Fruit fly (Drosophila melanogaster) whole organism, prepupa: ENCODE results near the gene eIF2Bepsilon.

Experiments
- Blimp-1 ChIP-seq: fragments of 200-800 bp; sonication (Bioruptor generic); optimal IDR thresholded peaks from 3 replicates; lab custom pipeline; 2017; ENCODE audit warnings: missing biosample characterization, missing genetic modification characterization, mild to moderate bottlenecking, moderate library complexity, missing genetic modification reagents
- CG10631 ChIP-seq: fragments of 200-800 bp; sonication (Bioruptor generic); optimal IDR thresholded peaks from 2 replicates; lab custom pipeline; 2016; ENCODE audit warnings: missing biosample characterization, missing genetic modification characterization
- CG10669 ChIP-seq: fragments of 200-800 bp; sonication (Bioruptor generic); optimal IDR thresholded peaks from 3 replicates; lab custom pipeline; 2018; ENCODE audit warnings: missing biosample characterization, mild to moderate bottlenecking, missing genetic modification characterization, moderate library complexity
- CG15336 ChIP-seq: fragments of 200-800 bp; sonication (Bioruptor generic); IDR thresholded peaks from 2 replicates; pipeline ENCODE4 v1.3.6; 2022; ENCODE audit warnings: missing biosample characterization, missing genetic modification characterization
- CG16779 ChIP-seq: fragments of 200-800 bp; sonication (Bioruptor generic); optimal IDR thresholded peaks from 3 replicates; lab custom pipeline; 2017; ENCODE audit warnings: missing biosample characterization, mild to moderate bottlenecking, missing genetic modification characterization
- CG3032 ChIP-seq: fragments of 200-800 bp; optimal IDR thresholded peaks from 2 replicates; lab custom pipeline; 2019; ENCODE audit warnings: missing biosample characterization, mild to moderate bottlenecking, missing genetic modification characterization, moderate library complexity
- CG31627 ChIP-seq: fragments of 200-800 bp; sonication (Bioruptor generic); optimal IDR thresholded peaks from 3 replicates; lab custom pipeline; 2016; ENCODE audit warnings: missing biosample characterization, missing genetic modification characterization
- CG3919 ChIP-seq: fragments of 200-800 bp; sonication (Bioruptor generic); optimal IDR thresholded peaks from 3 replicates; lab custom pipeline; 2016; ENCODE audit warnings: missing biosample characterization, missing genetic modification characterization
- CG6163 ChIP-seq: fragments of 200-800 bp; sonication (Bioruptor generic); IDR thresholded peaks from 3 replicates; pipeline ENCODE4 v1.3.6; 2022; ENCODE audit warnings: missing biosample characterization, missing genetic modification characterization
- CG6276 ChIP-seq: fragments of 200-800 bp; sonication (Bioruptor generic); optimal IDR thresholded peaks from 2 replicates; lab custom pipeline; 2017; ENCODE audit warnings: missing biosample characterization, mild to moderate bottlenecking, missing genetic modification characterization
- CG6792 ChIP-seq: fragments of 200-800 bp; sonication (Bioruptor generic); optimal IDR thresholded peaks from 3 replicates; lab custom pipeline; 2016; ENCODE audit warnings: missing biosample characterization, missing genetic modification characterization
- CG6808 ChIP-seq: fragments of 200-800 bp; sonication (Bioruptor generic); optimal IDR thresholded peaks from 3 replicates; lab custom pipeline; 2017; ENCODE audit warnings: missing biosample characterization, missing genetic modification characterization, mild to moderate bottlenecking, moderate library complexity, missing genetic modification reagents
- CG6854 ChIP-seq: fragments of 200-800 bp; sonication (Bioruptor generic); optimal IDR thresholded peaks from 2 replicates; lab custom pipeline; 2017; ENCODE audit warnings: missing biosample characterization, mild to moderate bottlenecking, missing genetic modification characterization
- CG9139 ChIP-seq: fragments of 200-800 bp; sonication (Bioruptor generic); optimal IDR thresholded peaks from 3 replicates; lab custom pipeline; 2017; ENCODE audit warnings: missing biosample characterization, mild to moderate bottlenecking, missing genetic modification characterization
- Eip75B ChIP-seq: fragments of 200-800 bp; sonication (Bioruptor generic); optimal IDR thresholded peaks from 3 replicates; lab custom pipeline; 2016; ENCODE audit warnings: missing biosample characterization, missing genetic modification characterization
- Eip78C ChIP-seq: fragments of 200-800 bp; sonication (Bioruptor generic); peaks from one replicate; lab custom pipeline; 2016; ENCODE audit warnings: missing biosample characterization, missing genetic modification characterization
- Eip93F ChIP-seq: fragments of 200-800 bp; sonication (Bioruptor generic); optimal IDR thresholded peaks from 2 replicates; lab custom pipeline; 2016; ENCODE audit warnings: missing biosample characterization, mild to moderate bottlenecking, missing genetic modification characterization
- Ets21C ChIP-seq: fragments of 200-800 bp; sonication (Bioruptor generic); optimal IDR thresholded peaks from 3 replicates; lab custom pipeline; 2016; ENCODE audit warnings: missing biosample characterization, missing genetic modification characterization
- Ets96B ChIP-seq: fragments of 200-800 bp; optimal IDR thresholded peaks from 2 replicates; lab custom pipeline; 2019; ENCODE audit warnings: missing biosample characterization, mild to moderate bottlenecking, missing genetic modification characterization, moderate library complexity
- Gug ChIP-seq: fragments of 200-800 bp; sonication (Bioruptor generic); IDR thresholded peaks from 2 replicates; pipeline ENCODE4 v1.3.6; 2022; ENCODE audit warnings: missing biosample characterization, missing genetic modification characterization
- Hr39 ChIP-seq: fragments of 200-800 bp; sonication (Bioruptor generic); optimal IDR thresholded peaks from 2 replicates; lab custom pipeline; 2016; ENCODE audit warnings: missing biosample characterization, missing genetic modification characterization
- Lpt ChIP-seq: fragments of 200-800 bp; sonication (Bioruptor generic); optimal IDR thresholded peaks from 3 replicates; lab custom pipeline; 2016; ENCODE audit warnings: missing biosample characterization, missing genetic modification characterization
- Met ChIP-seq: fragments of 200-800 bp; sonication (Bioruptor generic); optimal IDR thresholded peaks from 3 replicates; lab custom pipeline; 2016; ENCODE audit warnings: missing biosample characterization, missing genetic modification characterization
- OdsH ChIP-seq: fragments of 200-800 bp; sonication (Bioruptor generic); optimal IDR thresholded peaks from 3 replicates; lab custom pipeline; 2016; ENCODE audit warnings: missing biosample characterization, missing genetic modification characterization
- Smox ChIP-seq: fragments of 200-800 bp; sonication (Bioruptor generic); optimal IDR thresholded peaks from 3 replicates; lab custom pipeline; 2016; ENCODE audit warnings: missing biosample characterization, missing genetic modification characterization
- Sox102F ChIP-seq: fragments of 200-800 bp; sonication (Bioruptor generic); optimal IDR thresholded peaks from 2 replicates; lab custom pipeline; 2016; ENCODE audit warnings: missing biosample characterization, mild to moderate bottlenecking, missing genetic modification characterization
- Sox14 ChIP-seq: fragments of 200-800 bp; sonication (Bioruptor generic); optimal IDR thresholded peaks from 3 replicates; lab custom pipeline; 2016; ENCODE audit warnings: missing biosample characterization, missing genetic modification characterization
- acj6 ChIP-seq: fragments of 200-800 bp; sonication (Bioruptor generic); optimal IDR thresholded peaks from 3 replicates; lab custom pipeline; 2016; ENCODE audit warnings: missing biosample characterization, missing genetic modification characterization
- cyc ChIP-seq: fragments of 200-800 bp; sonication (Bioruptor generic); optimal IDR thresholded peaks from 3 replicates; lab custom pipeline; 2016; ENCODE audit warnings: missing biosample characterization, missing genetic modification characterization
- dac ChIP-seq: fragments of 200-800 bp; sonication (Bioruptor generic); optimal IDR thresholded peaks from 2 replicates; lab custom pipeline; 2017; ENCODE audit warnings: missing biosample characterization, mild to moderate bottlenecking, missing genetic modification characterization
- dsx ChIP-seq: fragments of 200-800 bp; optimal IDR thresholded peaks from 3 replicates; lab custom pipeline; 2019; ENCODE audit warnings: missing biosample characterization, mild to moderate bottlenecking, missing genetic modification characterization, moderate library complexity; ENCODE audit not compliant: poor library complexity, severe bottlenecking
- eg ChIP-seq: fragments of 200-800 bp; sonication (Bioruptor generic); IDR thresholded peaks from 3 replicates; pipeline ENCODE4 v1.3.6; 2022; ENCODE audit warnings: missing biosample characterization, missing genetic modification characterization
- esn ChIP-seq: fragments of 200-800 bp; sonication (Bioruptor generic); optimal IDR thresholded peaks from 2 replicates; lab custom pipeline; 2016; ENCODE audit warnings: missing biosample characterization, mild to moderate bottlenecking, missing genetic modification characterization, moderate library complexity
- fd85E ChIP-seq: fragments of 200-800 bp; sonication (Bioruptor generic); optimal IDR thresholded peaks from 3 replicates; lab custom pipeline; 2016; ENCODE audit warnings: missing biosample characterization, missing genetic modification characterization
- fkh ChIP-seq: fragments of 200-800 bp; sonication (Bioruptor generic); optimal IDR thresholded peaks from 3 replicates; lab custom pipeline; 2017; ENCODE audit warnings: missing biosample characterization, mild to moderate bottlenecking, missing genetic modification characterization, moderate library complexity
- lz ChIP-seq: fragments of 200-800 bp; sonication (Bioruptor generic); optimal IDR thresholded peaks from 3 replicates; lab custom pipeline; 2016; ENCODE audit warnings: missing biosample characterization, missing genetic modification characterization
- net ChIP-seq: fragments of 200-800 bp; sonication (Bioruptor generic); optimal IDR thresholded peaks from 3 replicates; lab custom pipeline; 2016; ENCODE audit warnings: missing biosample characterization, missing genetic modification characterization
- pdm3 ChIP-seq: fragments of 200-800 bp; sonication (Bioruptor generic); optimal IDR thresholded peaks from 3 replicates; lab custom pipeline; 2016; ENCODE audit warnings: missing biosample characterization, missing genetic modification characterization
- spab ChIP-seq: fragments of 200-800 bp; sonication (Bioruptor generic); optimal IDR thresholded peaks from 2 replicates; lab custom pipeline; 2017; ENCODE audit warnings: missing biosample characterization, mild to moderate bottlenecking, missing genetic modification characterization, missing genetic modification reagents
- ss ChIP-seq, 2 experiments: fragments of 200-800 bp; sonication (Bioruptor generic); optimal IDR thresholded peaks; 2 replicates in 1 of 2; 3 replicates in 1 of 2; lab custom pipeline; 2017 to 2018; ENCODE audit warnings: mild to moderate bottlenecking in 2 of 2, missing biosample characterization in 2 of 2, missing genetic modification characterization in 2 of 2, moderate library complexity in 1 of 2
- svp ChIP-seq: fragments of 200-800 bp; sonication (Bioruptor generic); peaks from one replicate; lab custom pipeline; 2016; ENCODE audit warnings: missing biosample characterization, missing genetic modification characterization

Gene eIF2Bepsilon

DNA sequence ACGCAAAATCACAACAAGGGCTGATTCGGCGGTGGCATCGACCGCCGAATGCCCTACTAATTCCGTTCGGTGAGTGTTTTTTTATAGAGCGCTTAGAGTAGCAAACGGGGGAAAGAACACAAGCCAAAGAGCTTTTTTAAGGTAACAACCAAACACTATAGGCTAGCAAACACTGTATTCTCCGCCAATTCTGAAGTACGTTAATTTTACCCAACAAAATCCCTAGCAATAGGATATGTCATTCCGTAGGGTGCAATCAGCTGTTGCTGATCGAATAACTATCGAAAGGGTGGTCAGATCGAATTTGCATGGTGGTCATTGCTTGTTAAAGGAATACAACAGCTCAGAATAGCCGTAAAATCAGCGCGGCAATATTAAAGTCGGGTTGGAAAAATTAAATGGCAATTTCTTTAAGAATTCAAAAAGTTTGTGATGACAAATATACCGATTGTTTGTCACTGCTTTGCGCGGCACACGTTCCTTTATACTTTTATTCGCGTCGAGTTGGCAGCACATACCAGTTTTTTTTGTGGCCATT is 14.9 kb downstream of the eIF2Bepsilon start, which contains the start of gene mip130 (continued):
- TF ChIP-seq pdm3 (GFP tag; lab: Kevin White, UChicago), result peak; percentile 56
- TF ChIP-seq dac, result peak; percentile 5
- peak; percentile 60 for TF ChIP-seq CG3032
- peak; percentile 34 for TF ChIP-seq spab
- peak; percentile 65 for TF ChIP-seq cyc
- peak; percentile 82 for TF ChIP-seq Met (GFP tag; lab: Kevin White, UChicago)
- peak; percentile 84 for TF ChIP-seq svp
- peak; percentile 56 for TF ChIP-seq Eip75B (GFP tag; lab: Kevin White, UChicago)
- peak; percentile 55 for TF ChIP-seq Sox14 (GFP tag; lab: Kevin White, UChicago)
- peak; percentile 37 for TF ChIP-seq Smox (GFP tag; lab: Kevin White, UChicago)
- peak; percentile 60 for TF ChIP-seq CG3919 (GFP tag; lab: Kevin White, UChicago)
- TF ChIP-seq CG6808 (GFP tag; lab: Kevin White, UChicago), result peak; percentile 36
- TF ChIP-seq CG6854 (GFP tag; lab: Kevin White, UChicago), result peak; percentile 27
- TF ChIP-seq dsx (GFP tag; lab: Kevin White, UChicago), result peak; percentile 17
- TF ChIP-seq Lpt, result no peak
- peak; percentile 37 for TF ChIP-seq acj6
- TF ChIP-seq CG10631 (GFP tag; lab: Kevin White, UChicago), result peak; percentile 60
- peak; percentile 47 for TF ChIP-seq OdsH
- TF ChIP-seq Ets21C, result no peak
- no peak for TF ChIP-seq Eip93F (GFP tag; lab: Kevin White, UChicago)
- no peak for TF ChIP-seq Blimp-1 (GFP tag; lab: Kevin White, UChicago)
- TF ChIP-seq Gug (GFP tag; lab: Robert Waterston, UW), result no peak
- TF ChIP-seq esn, result peak; percentile 58
- peak; percentile 69 for TF ChIP-seq CG15336 (GFP tag; lab: Robert Waterston, UW)
- peak; percentile 51 for TF ChIP-seq Sox102F (GFP tag; lab: Kevin White, UChicago)
- no peak for TF ChIP-seq CG9139 (GFP tag; lab: Kevin White, UChicago)
- TF ChIP-seq CG16779 (tag; lab: Kevin White, UChicago), result peak; percentile 24
- TF ChIP-seq CG6163 (GFP tag; lab: Robert Waterston, UW), result peak; percentile 27; the same call in 1 of the 3 replicates
- peak; percentile 27 to 60 for TF ChIP-seq ss (GFP tag; optimal IDR thresholded peaks at IDR 0.05; lab: Kevin White, UChicago)
- TF ChIP-seq Hr39, result peak; percentile 31
- TF ChIP-seq CG10669 (GFP tag; lab: Kevin White, UChicago), result peak; percentile 61
- TF ChIP-seq CG6276 (GFP tag; lab: Kevin White, UChicago), result peak; percentile 45
- no peak for TF ChIP-seq fkh
- TF ChIP-seq Eip78C, result peak; percentile 89
- TF ChIP-seq fd85E (GFP tag; lab: Kevin White, UChicago), result no peak

DNA sequence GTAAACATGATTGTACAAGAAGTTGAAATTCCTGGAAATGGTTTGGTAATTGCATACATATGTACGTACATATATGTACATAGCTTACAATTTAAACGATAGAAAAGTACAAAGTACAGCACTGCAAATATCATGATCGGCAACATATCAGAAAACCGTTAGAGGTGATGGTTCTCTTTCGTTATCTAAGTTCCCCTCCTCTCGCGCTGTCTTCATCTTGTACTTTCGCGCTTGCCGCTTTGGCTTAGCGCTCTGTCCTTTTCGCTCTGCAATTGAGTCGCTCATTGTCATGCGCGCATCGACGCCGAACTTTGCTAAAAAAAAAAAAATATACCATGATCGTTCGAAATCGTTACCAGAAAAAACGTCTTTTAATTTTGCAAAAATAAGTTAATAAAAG is 18.7 kb downstream of the eIF2Bepsilon start:
- TF ChIP-seq Ets96B (tag; lab: Kevin White, UChicago), result no peak
- peak; percentile 62 for TF ChIP-seq svp

DNA sequence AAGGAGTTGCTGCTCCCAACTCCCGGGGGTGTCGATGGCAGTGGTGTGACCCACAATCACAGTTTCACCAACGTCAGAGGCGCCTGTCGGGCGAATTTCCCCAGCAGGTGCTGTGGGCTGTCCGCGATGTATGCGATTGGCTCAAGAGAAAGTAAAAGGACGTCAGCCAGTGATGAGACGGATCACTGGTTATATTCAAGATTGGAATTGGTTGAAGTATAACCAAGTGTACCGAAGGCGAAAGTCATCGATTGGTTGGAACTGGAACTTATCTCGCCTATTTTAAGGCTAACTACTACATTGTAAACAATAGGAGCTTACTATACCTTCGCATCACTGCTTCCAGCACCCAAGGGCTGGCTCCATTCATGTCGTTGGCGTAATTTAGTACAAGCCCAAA is 19.6 kb downstream of the eIF2Bepsilon start, which contains the start of gene CG32801:
Gene CG32801, minus strand, starts transcription at position 101 of the 400 bp plus-strand sequence.
- TF ChIP-seq Ets21C (no peak), CG31627 (no peak), CG6163 (GFP tag; lab: Robert Waterston, UW) (no peak), CG6276 (GFP tag; lab: Kevin White, UChicago) (no peak), Eip93F (GFP tag; lab: Kevin White, UChicago) (no peak), CG10631 (GFP tag; lab: Kevin White, UChicago) (no peak), fd85E (GFP tag; lab: Kevin White, UChicago) (no peak), CG6792 (GFP tag; lab: Kevin White, UChicago) (no peak), net (GFP tag; lab: Kevin White, UChicago) (no peak), ss (GFP tag; optimal IDR thresholded peaks at IDR 0.05; lab: Kevin White, UChicago) (no peak), CG10669 (GFP tag; lab: Kevin White, UChicago) (no peak), Sox102F (GFP tag; lab: Kevin White, UChicago) (no peak), eg (GFP tag; lab: Robert Waterston, UW) (no peak), lz (GFP tag; lab: Kevin White, UChicago) (no peak), Blimp-1 (GFP tag; lab: Kevin White, UChicago) (no peak), CG15336 (GFP tag; lab: Robert Waterston, UW) (no peak), Met (GFP tag; lab: Kevin White, UChicago) (no peak), Sox14 (GFP tag; lab: Kevin White, UChicago) (no peak)
